Worm (Caenorhabditis elegans) whole organism, L4 larva: ENCODE data around the gene C17F4.3.
"Not testable (repeated sequence)": the region's sequence is repeated elsewhere in the genome, so short reads cannot be mapped to it uniquely, and the experiment has no call there.

Experiments
- ceh-82 ChIP-seq: sonication (generic microtip); optimal IDR thresholded peaks from 2 replicates; lab custom pipeline; 2017; ENCODE audit warnings: missing biosample characterization, missing genetic modification characterization
- daf-8 ChIP-seq: fragments of 200-800 bp; sonication (Bioruptor generic); IDR thresholded peaks from 2 replicates; pipeline ENCODE4 v1.3.6; 2022; ENCODE audit warnings: missing genetic modification characterization, missing compliant biosample characterization
- fos-1 ChIP-seq: fragments of 150-350 bp; optimal IDR thresholded peaks from 2 replicates; lab custom pipeline; 2014; ENCODE audit warnings: missing biosample characterization, missing genetic modification characterization
- hlh-30 ChIP-seq: sonication (generic microtip); optimal IDR thresholded peaks from 2 replicates; lab custom pipeline; 2017; ENCODE audit warnings: antibody characterized with exemption, mild to moderate bottlenecking, missing genetic modification characterization, missing compliant biosample characterization; ENCODE audit not compliant: insufficient read depth
- lin-15B ChIP-seq: fragments of 150-350 bp; sonication (generic microtip); optimal IDR thresholded peaks from 3 replicates; lab custom pipeline; 2014; ENCODE audit warnings: missing biosample characterization, missing genetic modification characterization
- lin-39 ChIP-seq: fragments of 150-350 bp; optimal IDR thresholded peaks from 2 replicates; lab custom pipeline; 2014; ENCODE audit warnings: missing biosample characterization, missing genetic modification reagents, missing genetic modification characterization
- lir-3 ChIP-seq: sonication (generic microtip); optimal IDR thresholded peaks from 2 replicates; lab custom pipeline; 2016; ENCODE audit warnings: mild to moderate bottlenecking, missing genetic modification characterization, missing compliant biosample characterization
- madf-9 ChIP-seq: fragments of 200-800 bp; sonication (Bioruptor generic); conservative IDR thresholded peaks from 2 replicates; pipeline ENCODE4 v1.3.6; 2022; ENCODE audit warnings: missing genetic modification reagents, missing genetic modification characterization, missing compliant biosample characterization
- mdt-29 ChIP-seq: fragments of 200-800 bp; sonication (Bioruptor generic); IDR thresholded peaks from 2 replicates; pipeline ENCODE4 v1.3.6; 2022; ENCODE audit warnings: missing genetic modification reagents, missing genetic modification characterization, missing compliant biosample characterization
- nhr-76 ChIP-seq: fragments of 150-350 bp; optimal IDR thresholded peaks from 2 replicates; lab custom pipeline; 2014; ENCODE audit warnings: missing biosample characterization, missing genetic modification characterization
- rbr-2 ChIP-seq: sonication (generic microtip); optimal IDR thresholded peaks from 2 replicates; lab custom pipeline; 2016; ENCODE audit warnings: missing genotype, missing genetic modification characterization, missing compliant biosample characterization
- snpc-4 ChIP-seq: fragments of 150-350 bp; optimal IDR thresholded peaks from 2 replicates; lab custom pipeline; 2014; ENCODE audit warnings: missing biosample characterization, missing genetic modification characterization
- ztf-11 ChIP-seq: fragments of 150-350 bp; optimal IDR thresholded peaks from 2 replicates; lab custom pipeline; 2014; ENCODE audit warnings: missing biosample characterization, missing genetic modification characterization

DNA sequence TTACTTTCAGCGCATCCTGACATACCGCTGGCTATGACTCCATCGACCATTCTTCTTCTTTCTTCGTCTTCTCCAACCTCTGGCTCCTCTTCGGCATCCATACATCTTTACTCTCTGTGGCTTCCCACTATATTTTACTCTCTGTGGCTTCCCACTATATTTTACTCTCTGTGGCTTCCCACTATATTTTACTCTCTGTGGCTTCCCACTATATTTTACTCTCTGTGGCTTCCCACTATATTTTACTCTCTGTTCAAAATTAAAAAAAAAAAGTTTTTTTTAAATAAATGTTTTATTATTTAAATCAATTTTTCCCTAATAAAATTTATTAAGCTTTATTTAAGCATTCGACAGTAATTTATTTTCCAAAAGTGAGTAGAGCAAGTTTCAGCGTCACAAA, 50.2 kb downstream of the C17F4.3 start, which contains the start of gene F39E9.14:
- TF ChIP-seq lir-3 (tag; lab: Kevin White, UChicago); lin-39; mdt-29; hlh-30; daf-8 (GFP tag; lab: Robert Waterston, UW); snpc-4; lin-15B (tag; lab: Kevin White, UChicago); ceh-82 (tag; lab: Kevin White, UChicago); fos-1; rbr-2 (tag; lab: Kevin White, UChicago); madf-9; nhr-76 (tag; lab: Kevin White, UChicago); ztf-11 (tag; lab: Kevin White, UChicago): not testable (repeated sequence)
